Worm (Caenorhabditis elegans): ENCODE results near the gene nhr-199.

ce11 chrV:15733568-15733967 lies 33.9 kb upstream of the nhr-199 start, which contains the start of gene T23D5.3:
- TF ChIP-seq med-1 (GFP tag; optimal IDR thresholded peaks at IDR 0.05; ENCODE audit: insufficient read depth) (no peak), cog-1 (tag; optimal IDR thresholded peaks at IDR 0.05) (no peak)
